Fruit fly (Drosophila melanogaster): ENCODE results near the gene CG12155.

The CG12155 gene

DNA sequence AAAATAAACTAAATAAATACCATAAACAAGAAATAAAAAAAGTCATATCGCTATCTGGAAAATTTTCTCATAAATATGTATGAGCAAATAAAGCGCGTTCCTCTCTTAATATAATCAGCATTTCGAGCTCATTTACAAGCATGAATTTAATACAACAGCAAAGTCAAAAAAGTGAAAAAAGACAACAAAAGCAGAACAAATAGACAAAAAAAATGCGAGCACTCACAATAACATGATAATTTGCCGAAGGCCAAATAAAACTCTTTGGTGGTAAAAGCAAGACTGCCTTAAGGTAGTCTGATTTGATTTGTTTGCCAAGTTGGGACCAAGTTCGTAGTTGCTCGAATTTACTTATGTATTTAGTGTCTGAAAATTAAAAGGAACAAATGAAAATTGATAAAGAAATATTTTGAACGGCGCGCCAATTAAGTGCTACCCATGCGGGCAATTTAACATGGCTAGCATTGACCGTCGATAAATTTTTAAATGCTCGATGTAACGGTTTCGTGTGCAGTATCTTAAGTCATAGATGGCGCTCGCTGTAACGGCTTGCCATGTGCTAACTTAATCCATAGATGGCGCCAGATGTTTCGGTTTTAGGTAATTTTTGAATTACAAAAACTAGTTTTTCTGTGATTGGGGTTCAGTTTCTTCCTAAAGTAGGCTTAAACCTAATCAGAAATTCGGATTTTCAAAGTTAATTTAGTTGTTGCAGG lies 18.0 kb upstream of the CG12155 start:
- TF ChIP-seq Crg-1 (GFP tag; optimal IDR thresholded peaks at IDR 0.05) = peak; percentile 20
- TF ChIP-seq toe (GFP tag; optimal IDR thresholded peaks at IDR 0.05) = no peak
- TF ChIP-seq CG14711 (tag; optimal IDR thresholded peaks at IDR 0.05) = no peak
- TF ChIP-seq CG7045 (GFP tag; optimal IDR thresholded peaks at IDR 0.05) = no peak
- peak; percentile 18 for TF ChIP-seq tj (GFP tag; optimal IDR thresholded peaks at IDR 0.05)
- TF ChIP-seq CG11617 (GFP tag; optimal IDR thresholded peaks at IDR 0.05) = no peak
- peak; percentile 81 for TF ChIP-seq ovo (GFP tag; optimal IDR thresholded peaks at IDR 0.05)
- no peak for TF ChIP-seq cic (GFP tag; optimal IDR thresholded peaks at IDR 0.05)
- no peak for TF ChIP-seq bab1 (GFP tag; optimal IDR thresholded peaks at IDR 0.05)
- peak; percentile 34 for TF ChIP-seq pad (GFP tag; optimal IDR thresholded peaks at IDR 0.05)
- no peak for TF ChIP-seq cnc (optimal IDR thresholded peaks at IDR 0.05)
- peak; percentile 81 for TF ChIP-seq Mnt (GFP tag; optimal IDR thresholded peaks at IDR 0.05)
- peak; percentile 67 for TF ChIP-seq CG1620 (GFP tag; optimal IDR thresholded peaks at IDR 0.05)
- peak; percentile 26 for TF ChIP-seq Hr96 (GFP tag; optimal IDR thresholded peaks at IDR 0.05)
- TF ChIP-seq kay (GFP tag; ENCODE audit: borderline replicate concordance) = peak; percentile 85
- TF ChIP-seq CG7101 (tag; optimal IDR thresholded peaks at IDR 0.05) = peak; percentile 38

DNA sequence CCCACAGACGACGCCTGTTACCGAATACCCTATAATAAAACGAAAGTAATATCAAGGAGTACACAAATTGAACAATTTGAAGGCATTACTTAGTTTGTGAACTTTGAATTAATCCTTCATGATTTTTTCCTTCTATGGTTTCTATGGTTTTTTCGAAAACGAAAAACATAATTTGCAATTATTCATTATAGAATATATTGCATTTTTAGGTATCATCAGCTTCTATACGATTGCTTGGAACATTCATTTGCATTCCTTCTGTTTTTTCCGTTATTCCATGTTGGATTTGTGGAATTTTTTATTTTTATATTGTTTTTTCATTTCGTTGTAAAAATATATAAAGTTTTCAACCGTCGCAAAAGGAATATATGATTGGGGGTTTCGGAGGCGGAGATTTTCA lies 13.1 kb upstream of the CG12155 start:
- TF ChIP-seq CG33017 (tag; optimal IDR thresholded peaks at IDR 0.05) = no peak
- no peak for TF ChIP-seq CG5204 (GFP tag; optimal IDR thresholded peaks at IDR 0.05)
- no peak for TF ChIP-seq bab1 (GFP tag; optimal IDR thresholded peaks at IDR 0.05)
- TF ChIP-seq CG14711 (tag; optimal IDR thresholded peaks at IDR 0.05) = no peak
- no peak for TF ChIP-seq tj (GFP tag; optimal IDR thresholded peaks at IDR 0.05)
- TF ChIP-seq Crg-1 (GFP tag; optimal IDR thresholded peaks at IDR 0.05) = no peak
- TF ChIP-seq Clk (GFP tag; optimal IDR thresholded peaks at IDR 0.05) = no peak
- no peak for TF ChIP-seq toe (GFP tag; optimal IDR thresholded peaks at IDR 0.05)
- TF ChIP-seq Mnt (GFP tag; optimal IDR thresholded peaks at IDR 0.05) = no peak
- TF ChIP-seq Hr96 (GFP tag; optimal IDR thresholded peaks at IDR 0.05) = no peak
- TF ChIP-seq CG7045 (GFP tag; optimal IDR thresholded peaks at IDR 0.05) = no peak

DNA sequence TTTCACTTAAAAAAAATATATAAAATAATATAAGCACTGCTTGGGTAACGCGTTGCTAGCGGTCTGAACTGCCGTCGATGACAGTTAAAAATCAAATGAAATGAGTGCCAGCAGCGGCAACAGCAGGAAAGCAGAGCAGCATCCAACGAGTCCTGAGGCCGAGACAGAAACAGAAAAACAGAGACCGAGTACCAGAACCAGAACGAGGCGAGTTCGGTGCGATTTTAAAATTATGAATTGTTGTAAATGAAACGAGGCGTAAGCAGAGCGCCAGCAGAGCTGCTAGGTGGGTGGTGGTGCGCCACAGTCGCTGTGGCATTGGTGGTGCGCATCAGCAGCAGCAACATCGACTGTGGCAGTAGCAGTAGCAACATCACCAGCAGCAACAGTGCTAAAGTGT lies 10.7 kb upstream of the CG12155 start, which contains the start of gene CG15478:
CG15478 (minus strand) TSS at position 101 of the 400 bp plus-strand sequence.
- TF ChIP-seq bab1 (GFP tag; optimal IDR thresholded peaks at IDR 0.05) (no peak), CG7045 (GFP tag; optimal IDR thresholded peaks at IDR 0.05) (no peak), CG1620 (GFP tag; optimal IDR thresholded peaks at IDR 0.05) (no peak), cic (GFP tag; optimal IDR thresholded peaks at IDR 0.05) (no peak), CG11617 (GFP tag; optimal IDR thresholded peaks at IDR 0.05) (no peak)

DNA sequence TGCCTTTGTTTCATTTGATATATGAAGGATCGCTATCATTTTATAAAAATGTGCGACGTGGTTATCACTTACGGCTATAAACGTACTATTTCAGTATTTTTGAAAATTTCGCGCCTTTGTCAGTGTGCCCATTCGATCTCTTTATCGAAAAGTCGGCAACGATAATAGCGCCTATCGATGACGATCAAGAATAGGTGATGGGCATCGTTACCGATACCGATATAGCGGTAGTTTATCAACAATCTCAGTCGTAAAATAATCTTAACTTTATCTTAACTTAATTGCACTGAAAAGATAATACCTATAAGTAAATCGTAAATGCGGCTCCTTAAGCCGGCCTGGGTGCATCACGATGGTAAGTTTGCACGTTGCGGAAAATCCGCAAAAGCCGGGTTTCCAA lies 6.7 kb upstream of the CG12155 start, which contains the start of gene Hira:
Hira (plus strand) TSS at position 215 of the 400 bp plus-strand sequence.
- TF ChIP-seq CG12768 (GFP tag; optimal IDR thresholded peaks at IDR 0.05) = no peak
- TF ChIP-seq Crg-1 (GFP tag; optimal IDR thresholded peaks at IDR 0.05) = no peak
- TF ChIP-seq Mnt (GFP tag; optimal IDR thresholded peaks at IDR 0.05) = peak; percentile 3
- TF ChIP-seq cic (GFP tag; optimal IDR thresholded peaks at IDR 0.05) = peak; percentile 19
- TF ChIP-seq pad (GFP tag; optimal IDR thresholded peaks at IDR 0.05) = peak; percentile 22
- TF ChIP-seq bab1 (GFP tag; optimal IDR thresholded peaks at IDR 0.05) = peak; percentile 59
- TF ChIP-seq CG7101 (tag; optimal IDR thresholded peaks at IDR 0.05) = peak; percentile 12
- no peak for TF ChIP-seq ovo (GFP tag; optimal IDR thresholded peaks at IDR 0.05)

DNA sequence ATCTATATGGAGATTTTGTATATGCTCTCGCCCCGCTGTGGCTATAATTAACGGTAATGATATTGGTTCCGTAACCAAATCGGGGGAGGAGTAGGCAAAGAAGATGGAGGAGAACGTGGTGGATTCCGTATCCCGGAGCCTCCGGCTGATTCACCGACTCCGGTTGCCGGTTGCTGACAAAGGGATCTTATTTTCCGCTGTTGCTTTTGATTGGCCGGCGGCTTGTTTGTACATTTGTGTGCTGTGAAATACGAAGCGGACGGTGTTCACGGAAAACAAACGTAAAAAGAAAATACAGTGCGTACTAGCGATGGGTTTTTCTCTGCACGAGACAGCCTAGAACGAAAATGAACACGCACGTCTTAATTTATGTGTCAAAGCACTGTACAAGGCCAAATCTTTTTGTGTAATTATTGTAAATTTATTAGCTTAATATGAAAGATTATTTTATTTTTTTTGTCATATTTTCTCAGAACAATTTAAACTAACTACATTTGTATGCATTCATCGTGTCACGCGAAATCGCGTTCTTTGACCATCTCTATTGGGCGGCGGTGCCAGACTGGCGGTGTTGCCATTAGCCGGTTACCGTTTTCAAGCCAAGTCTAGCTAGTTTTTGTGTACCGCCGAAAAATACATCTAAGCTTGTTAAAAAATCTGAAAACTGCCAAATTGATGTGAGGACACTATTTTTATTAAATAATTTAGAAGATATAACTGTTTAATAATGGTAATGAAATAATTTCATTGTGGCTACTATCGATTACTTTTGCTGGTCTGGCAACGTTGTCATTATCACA lies 5.8 kb downstream of the CG12155 start, which contains the start of the genes Pdp and Rab39:
Pdp (minus strand) TSS at position 521 of the 800 bp plus-strand sequence.
Rab39 (plus strand) TSS at position 793 of the 800 bp plus-strand sequence.
- TF ChIP-seq tj (GFP tag; optimal IDR thresholded peaks at IDR 0.05) (peak; percentile 63), Mnt (GFP tag; optimal IDR thresholded peaks at IDR 0.05) (peak; percentile 82), ovo (GFP tag; optimal IDR thresholded peaks at IDR 0.05) (peak; percentile 77), CG11617 (GFP tag; optimal IDR thresholded peaks at IDR 0.05) (peak; percentile 85), toe (GFP tag; optimal IDR thresholded peaks at IDR 0.05) (peak; percentile 83), CG12768 (GFP tag; optimal IDR thresholded peaks at IDR 0.05) (peak; percentile 65), Crg-1 (GFP tag; optimal IDR thresholded peaks at IDR 0.05) (peak; percentile 82), cnc (optimal IDR thresholded peaks at IDR 0.05) (no peak), Clk (GFP tag; optimal IDR thresholded peaks at IDR 0.05) (peak; percentile 20), CG7045 (GFP tag; optimal IDR thresholded peaks at IDR 0.05) (peak; percentile 56), CG5204 (GFP tag; optimal IDR thresholded peaks at IDR 0.05) (peak; percentile 77), Hr96 (GFP tag; optimal IDR thresholded peaks at IDR 0.05) (no peak), CG1620 (GFP tag; optimal IDR thresholded peaks at IDR 0.05) (peak; percentile 89), pad (GFP tag; optimal IDR thresholded peaks at IDR 0.05) (peak; percentile 69), cic (GFP tag; optimal IDR thresholded peaks at IDR 0.05) (no peak), bab1 (GFP tag; optimal IDR thresholded peaks at IDR 0.05) (peak; percentile 86), CG33017 (tag; optimal IDR thresholded peaks at IDR 0.05) (peak; percentile 62), kay (GFP tag; ENCODE audit: borderline replicate concordance) (no peak), CG14711 (tag; optimal IDR thresholded peaks at IDR 0.05) (peak; percentile 79), CG7101 (tag; optimal IDR thresholded peaks at IDR 0.05) (peak; percentile 87)

DNA sequence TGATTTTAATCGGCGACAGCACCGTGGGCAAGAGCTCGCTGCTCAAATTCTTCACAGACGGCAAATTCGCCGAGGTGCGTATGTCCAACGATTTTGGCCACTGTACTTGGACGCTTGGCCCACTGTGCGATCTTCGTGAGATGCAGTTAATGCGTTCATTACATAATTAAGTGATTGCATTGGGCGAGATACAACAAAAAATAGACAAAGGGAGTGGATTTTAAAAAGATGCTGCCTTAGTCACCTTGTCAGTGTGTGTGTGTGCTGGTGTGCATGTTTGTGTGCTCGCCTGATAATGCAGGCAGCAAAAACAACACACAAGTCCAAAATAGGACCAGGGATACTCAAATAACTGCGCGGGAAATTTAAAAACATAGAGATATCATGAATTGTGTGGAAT lies 6.7 kb downstream of the CG12155 start:
- TF ChIP-seq ovo (GFP tag; optimal IDR thresholded peaks at IDR 0.05) = no peak
- no peak for TF ChIP-seq CG12768 (GFP tag; optimal IDR thresholded peaks at IDR 0.05)
- no peak for TF ChIP-seq bab1 (GFP tag; optimal IDR thresholded peaks at IDR 0.05)
- no peak for TF ChIP-seq cnc (optimal IDR thresholded peaks at IDR 0.05)
- TF ChIP-seq CG1620 (GFP tag; optimal IDR thresholded peaks at IDR 0.05) = no peak
- no peak for TF ChIP-seq CG11617 (GFP tag; optimal IDR thresholded peaks at IDR 0.05)
- no peak for TF ChIP-seq kay (GFP tag; ENCODE audit: borderline replicate concordance)
- TF ChIP-seq Mnt (GFP tag; optimal IDR thresholded peaks at IDR 0.05) = no peak
- no peak for TF ChIP-seq CG7101 (tag; optimal IDR thresholded peaks at IDR 0.05)
- no peak for TF ChIP-seq cic (GFP tag; optimal IDR thresholded peaks at IDR 0.05)
- TF ChIP-seq pad (GFP tag; optimal IDR thresholded peaks at IDR 0.05) = no peak
- TF ChIP-seq Clk (GFP tag; optimal IDR thresholded peaks at IDR 0.05) = no peak
- TF ChIP-seq CG33017 (tag; optimal IDR thresholded peaks at IDR 0.05) = no peak
- TF ChIP-seq CG5204 (GFP tag; optimal IDR thresholded peaks at IDR 0.05) = no peak
- TF ChIP-seq toe (GFP tag; optimal IDR thresholded peaks at IDR 0.05) = no peak
- TF ChIP-seq tj (GFP tag; optimal IDR thresholded peaks at IDR 0.05) = no peak

Data from whole organism, adult.